Worm (Caenorhabditis elegans): ENCODE data around the gene Y116A8C.468.

ce11 chrIV:16925363-16925863, 7.2 kb downstream of the Y116A8C.468 start:
- TF ChIP-seq mdl-1 (tag; optimal IDR thresholded peaks at IDR 0.05) (no peak), ama-1 (optimal IDR thresholded peaks at IDR 0.05) (no peak), nhr-11 (tag; optimal IDR thresholded peaks at IDR 0.05) (no peak), elt-2 (tag; optimal IDR thresholded peaks at IDR 0.05) (no peak), tbx-2 (tag; optimal IDR thresholded peaks at IDR 0.05) (no peak), lsy-2 (tag; optimal IDR thresholded peaks at IDR 0.05) (no peak), unc-62 (GFP tag; optimal IDR thresholded peaks at IDR 0.05) (no peak), pag-3 (tag; optimal IDR thresholded peaks at IDR 0.05; ENCODE audit: borderline replicate concordance, insufficient read depth) (no peak), elt-3 (tag; optimal IDR thresholded peaks at IDR 0.05) (no peak), jun-1 (tag; optimal IDR thresholded peaks at IDR 0.05) (no peak), mep-1 (tag; optimal IDR thresholded peaks at IDR 0.05) (no peak)

All from whole organism, L1 larva.